Worm (Caenorhabditis elegans): Measurements from ENCODE around the gene Y32B12B.4.

The Y32B12B.4 gene

DNA sequence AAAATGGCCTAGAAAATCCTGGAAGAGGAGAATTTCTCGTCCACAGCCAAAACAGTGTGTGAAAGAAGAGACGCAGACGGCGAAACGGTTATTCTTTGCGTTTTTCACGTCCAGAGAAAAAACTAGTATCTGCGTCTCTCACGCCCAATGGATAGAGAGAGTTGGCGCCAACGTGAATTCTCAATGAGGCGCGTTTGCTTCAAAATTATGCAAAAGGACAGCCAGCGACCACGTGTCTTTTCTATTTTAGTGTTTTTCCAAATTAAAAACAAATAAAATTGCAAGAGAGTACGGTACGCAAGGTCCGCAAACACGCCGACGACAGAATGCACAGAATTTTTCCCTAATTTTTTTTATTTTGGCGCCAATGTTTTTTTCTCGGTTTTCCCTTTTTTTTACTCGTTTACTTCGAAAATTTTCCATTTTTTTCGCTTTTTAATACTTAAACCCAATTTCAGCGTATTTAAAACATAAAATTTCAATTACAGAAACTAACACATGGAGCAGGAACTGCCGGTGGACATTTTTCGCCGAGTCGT is 15.2 kb upstream of the Y32B12B.4 start, which contains the start of gene Y32B12B.2 (continued):
- TF ChIP-seq lir-1 (GFP tag; conservative IDR thresholded peaks at IDR 0.05) (peak; percentile 28; the same call in 1 of the 2 replicates), zfh-2 (GFP tag; conservative IDR thresholded peaks at IDR 0.05) (no peak), madf-3 (GFP tag; IDR thresholded peaks at IDR 0.05) (0 out of 2 replicates have a peak, but pooled peaks have one; percentile 17), B0261.1 (tag; optimal IDR thresholded peaks at IDR 0.05) (no peak), unc-130 (GFP tag; optimal IDR thresholded peaks at IDR 0.05) (peak; percentile 26), F49E8.2 (tag; optimal IDR thresholded peaks at IDR 0.05; ENCODE audit: insufficient read depth) (peak; percentile 33), dpl-1 (GFP tag; optimal IDR thresholded peaks at IDR 0.05) (peak; percentile 76), rpc-1 (optimal IDR thresholded peaks at IDR 0.05) (no peak), rpc-1 (tag; optimal IDR thresholded peaks at IDR 0.05) (no peak), ztf-22 (GFP tag; optimal IDR thresholded peaks at IDR 0.05) (no peak), dox-1 (GFP tag; IDR thresholded peaks at IDR 0.05) (peak; percentile 93), snpc-4 (GFP tag; optimal IDR thresholded peaks at IDR 0.05) (no peak), snpc-4 (tag; optimal IDR thresholded peaks at IDR 0.05) (peak in 2 of 4 experiments; percentile 52 to 73), B0035.1 (tag; optimal IDR thresholded peaks at IDR 0.05) (no peak), xnd-1 (tag; optimal IDR thresholded peaks at IDR 0.05) (peak; percentile 38), cebp-1 (GFP tag; IDR thresholded peaks at IDR 0.05) (0 out of 2 replicates have a peak, but pooled peaks have one; percentile 32), cebp-1 (tag; optimal IDR thresholded peaks at IDR 0.05) (no peak), ceh-40 (GFP tag; IDR thresholded peaks at IDR 0.05) (no peak), madf-10 (tag; optimal IDR thresholded peaks at IDR 0.05) (no peak), bed-1 (GFP tag; IDR thresholded peaks at IDR 0.05) (peak; percentile 48; the same call in 1 of the 2 replicates), F37B4.10 (GFP tag; IDR thresholded peaks at IDR 0.05) (no peak), F55B11.4 (tag; optimal IDR thresholded peaks at IDR 0.05; ENCODE audit: borderline replicate concordance, insufficient read depth) (no peak), ekl-4 (GFP tag; IDR thresholded peaks at IDR 0.05) (no peak; the same call in 1 of the 2 replicates), F57A8.1 (GFP tag; optimal IDR thresholded peaks at IDR 0.05) (no peak), F22D6.2 (tag; optimal IDR thresholded peaks at IDR 0.05) (no peak), gei-17 (GFP tag; optimal IDR thresholded peaks at IDR 0.05) (no peak), die-1 (tag; optimal IDR thresholded peaks at IDR 0.05) (no peak), ceh-91 (GFP tag; IDR thresholded peaks at IDR 0.05) (peak; percentile 53), attf-6 (GFP tag; IDR thresholded peaks at IDR 0.05) (peak; percentile 56), ztf-26 (tag; optimal IDR thresholded peaks at IDR 0.05) (no peak), cebp-2 (GFP tag; IDR thresholded peaks at IDR 0.05) (no peak), egrh-3 (GFP tag; IDR thresholded peaks at IDR 0.05) (no peak), snpc-1.1 (tag; optimal IDR thresholded peaks at IDR 0.05; ENCODE audit: insufficient read depth) (no peak), hsf-1 (GFP tag; IDR thresholded peaks at IDR 0.05) (peak; percentile 61), egl-44 (GFP tag; IDR thresholded peaks at IDR 0.05) (no peak), nhr-179 (tag; optimal IDR thresholded peaks at IDR 0.05) (no peak), bed-2 (GFP tag; IDR thresholded peaks at IDR 0.05) (no peak; the same call in 1 of the 2 replicates), rcor-1 (GFP tag; IDR thresholded peaks at IDR 0.05) (0 out of 2 replicates have a peak, but pooled peaks have one; percentile 15), attf-3 (GFP tag; conservative IDR thresholded peaks at IDR 0.05) (no peak; the same call in 1 of the 2 replicates), tlf-1 (GFP tag; optimal IDR thresholded peaks at IDR 0.05) (peak; percentile 31), Y79H2A.3 (GFP tag; conservative IDR thresholded peaks at IDR 0.05) (peak; percentile 64; the same call in 1 of the 2 replicates), him-1 (tag; optimal IDR thresholded peaks at IDR 0.05) (no peak), B0336.3 (GFP tag; IDR thresholded peaks at IDR 0.05) (peak; percentile 63; the same call in 1 of the 2 replicates), nfyb-1 (GFP tag; IDR thresholded peaks at IDR 0.05) (peak; percentile 74), madf-8 (GFP tag; conservative IDR thresholded peaks at IDR 0.05) (peak; percentile 40), nhr-27 (tag; optimal IDR thresholded peaks at IDR 0.05) (no peak), ccch-3 (GFP tag; optimal IDR thresholded peaks at IDR 0.05) (no peak), C17E4.6 (GFP tag; IDR thresholded peaks at IDR 0.05) (no peak), ceh-27 (GFP tag; optimal IDR thresholded peaks at IDR 0.05) (peak; percentile 8)

All from whole organism, young adult.